Worm (Caenorhabditis elegans): ENCODE measurements around the gene phf-14.
"Not testable (repeated sequence)": the region's sequence is repeated elsewhere in the genome, so short reads cannot be mapped to it uniquely, and the experiment has no call there.

Gene phf-14

ce11 chrV:17897646-17898045 is 26.5 kb downstream of the phf-14 start, which contains the start of gene C06H5.13:
C06H5.13 (minus strand) TSS chrV:17897746.
- TF ChIP-seq hnd-1 (tag; optimal IDR thresholded peaks at IDR 0.05); ceh-13 (GFP tag; optimal IDR thresholded peaks at IDR 0.05); sea-1 (GFP tag; conservative IDR thresholded peaks at IDR 0.05): not testable (repeated sequence)

ce11 chrV:17899503-17899902 is 28.3 kb downstream of the phf-14 start, which contains the start of gene fbxa-157:
fbxa-157 (plus strand) TSS chrV:17899803.
- TF ChIP-seq hmbx-1 (tag; optimal IDR thresholded peaks at IDR 0.05), result no peak
- no peak for TF ChIP-seq ceh-13 (GFP tag; optimal IDR thresholded peaks at IDR 0.05)
- no peak for TF ChIP-seq scrt-1 (GFP tag; IDR thresholded peaks at IDR 0.05)
- TF ChIP-seq tbx-37 (GFP tag; conservative IDR thresholded peaks at IDR 0.05), result no peak
- TF ChIP-seq sea-1 (GFP tag; conservative IDR thresholded peaks at IDR 0.05), result no peak
- TF ChIP-seq ama-1 (optimal IDR thresholded peaks at IDR 0.05), result no peak
- TF ChIP-seq tbx-11 (GFP tag; IDR thresholded peaks at IDR 0.05), result no peak
- no peak for TF ChIP-seq F13C5.2 (tag; optimal IDR thresholded peaks at IDR 0.05)
- TF ChIP-seq ceh-36 (tag; optimal IDR thresholded peaks at IDR 0.05), result no peak
- no peak for TF ChIP-seq ets-7 (tag; optimal IDR thresholded peaks at IDR 0.05)
- TF ChIP-seq pes-1 (GFP tag; IDR thresholded peaks at IDR 0.05), result no peak
- TF ChIP-seq aly-1 (tag; optimal IDR thresholded peaks at IDR 0.05), result no peak
- TF ChIP-seq hnd-1 (tag; optimal IDR thresholded peaks at IDR 0.05), result no peak
- no peak for TF ChIP-seq tra-4 (tag; optimal IDR thresholded peaks at IDR 0.05)
- no peak for TF ChIP-seq flt-1 (GFP tag; IDR thresholded peaks at IDR 0.05)
- TF ChIP-seq B0310.2 (tag; optimal IDR thresholded peaks at IDR 0.05), result no peak
- no peak for TF ChIP-seq hmg-4 (GFP tag; optimal IDR thresholded peaks at IDR 0.05)

- TF ChIP-seq aly-1 (tag; optimal IDR thresholded peaks at IDR 0.05); ceh-13 (GFP tag; optimal IDR thresholded peaks at IDR 0.05); pes-1 (GFP tag; IDR thresholded peaks at IDR 0.05): not testable (repeated sequence)
These were observed 32.6 kb downstream of the phf-14 start, which contains the start of gene C06H5.14 for ce11 chrV:17903829-17904228. C06H5.14 (plus strand) TSS chrV:17904129.

- TF ChIP-seq ets-7 (tag; optimal IDR thresholded peaks at IDR 0.05) (no peak), F13C5.2 (tag; optimal IDR thresholded peaks at IDR 0.05) (no peak), tra-4 (tag; optimal IDR thresholded peaks at IDR 0.05) (no peak), pes-1 (GFP tag; IDR thresholded peaks at IDR 0.05) (no peak), ama-1 (optimal IDR thresholded peaks at IDR 0.05) (no peak)
These were observed 34.6 kb downstream of the phf-14 start for ce11 chrV:17905765-17906164.

- TF ChIP-seq tra-4 (tag; optimal IDR thresholded peaks at IDR 0.05), result no peak
- TF ChIP-seq sea-1 (GFP tag; conservative IDR thresholded peaks at IDR 0.05), result no peak
- TF ChIP-seq ama-1 (optimal IDR thresholded peaks at IDR 0.05), result no peak
- TF ChIP-seq flt-1 (GFP tag; IDR thresholded peaks at IDR 0.05), result no peak
- no peak for TF ChIP-seq ceh-36 (tag; optimal IDR thresholded peaks at IDR 0.05)
- no peak for TF ChIP-seq F13C5.2 (tag; optimal IDR thresholded peaks at IDR 0.05)
- TF ChIP-seq hnd-1 (tag; optimal IDR thresholded peaks at IDR 0.05), result no peak
- no peak for TF ChIP-seq hmg-4 (GFP tag; optimal IDR thresholded peaks at IDR 0.05)
- no peak for TF ChIP-seq tbx-11 (GFP tag; IDR thresholded peaks at IDR 0.05)
- TF ChIP-seq aly-1 (tag; optimal IDR thresholded peaks at IDR 0.05), result no peak
- TF ChIP-seq B0310.2 (tag; optimal IDR thresholded peaks at IDR 0.05), result no peak
- TF ChIP-seq ets-7 (tag; optimal IDR thresholded peaks at IDR 0.05), result no peak
- TF ChIP-seq ceh-13 (GFP tag; optimal IDR thresholded peaks at IDR 0.05), result no peak
- no peak for TF ChIP-seq pes-1 (GFP tag; IDR thresholded peaks at IDR 0.05)
These were observed 38.8 kb downstream of the phf-14 start, which contains the start of gene dcar-1 for ce11 chrV:17910019-17910418. dcar-1 (plus strand) TSS chrV:17910319.

ce11 chrV:17918726-17919125 is 47.5 kb downstream of the phf-14 start, which contains the start of gene C06H5.8:
C06H5.8 (plus strand) TSS chrV:17919026.
- TF ChIP-seq B0310.2 (tag; optimal IDR thresholded peaks at IDR 0.05), result no peak

- TF ChIP-seq ceh-13 (GFP tag; optimal IDR thresholded peaks at IDR 0.05) (no peak), F13C5.2 (tag; optimal IDR thresholded peaks at IDR 0.05) (peak; percentile 50), scrt-1 (GFP tag; IDR thresholded peaks at IDR 0.05) (no peak), pes-1 (GFP tag; IDR thresholded peaks at IDR 0.05) (no peak), tra-4 (tag; optimal IDR thresholded peaks at IDR 0.05) (no peak)
These were observed 50.2 kb downstream of the phf-14 start, which contains the start of gene E01B7.2 for ce11 chrV:17921423-17921822. E01B7.2 (plus strand) TSS chrV:17921772.

ce11 chrV:17924095-17925000 is 53.2 kb downstream of the phf-14 start, which contains the start of gene usp-50:
usp-50 (plus strand) TSS chrV:17924916.
- not testable (repeated sequence) for TF ChIP-seq F13C5.2 (tag; optimal IDR thresholded peaks at IDR 0.05); pes-1 (GFP tag; IDR thresholded peaks at IDR 0.05); hmg-4 (GFP tag; optimal IDR thresholded peaks at IDR 0.05)
